Fruit fly (Drosophila melanogaster) whole organism, prepupa: ENCODE results near the gene CG18258.

ENCODE experiments used
- Blimp-1 ChIP-seq: fragments of 200-800 bp; sonication (Bioruptor generic); optimal IDR thresholded peaks from 3 replicates; lab custom pipeline; 2017; ENCODE audit warnings: missing biosample characterization, missing genetic modification characterization, mild to moderate bottlenecking, moderate library complexity, missing genetic modification reagents
- CG10669 ChIP-seq: fragments of 200-800 bp; sonication (Bioruptor generic); optimal IDR thresholded peaks from 3 replicates; lab custom pipeline; 2018; ENCODE audit warnings: missing biosample characterization, mild to moderate bottlenecking, missing genetic modification characterization, moderate library complexity
- CG34406 ChIP-seq: fragments of 200-800 bp; sonication (Bioruptor generic); optimal IDR thresholded peaks from 3 replicates; lab custom pipeline; 2016; ENCODE audit warnings: missing biosample characterization, missing genetic modification characterization
- CG3919 ChIP-seq: fragments of 200-800 bp; sonication (Bioruptor generic); optimal IDR thresholded peaks from 3 replicates; lab custom pipeline; 2016; ENCODE audit warnings: missing biosample characterization, missing genetic modification characterization
- CG7368 ChIP-seq: fragments of 200-800 bp; sonication (Bioruptor generic); optimal IDR thresholded peaks from 3 replicates; lab custom pipeline; 2016; ENCODE audit warnings: missing biosample characterization, missing genetic modification characterization
- Eip93F ChIP-seq: fragments of 200-800 bp; sonication (Bioruptor generic); optimal IDR thresholded peaks from 2 replicates; lab custom pipeline; 2016; ENCODE audit warnings: missing biosample characterization, mild to moderate bottlenecking, missing genetic modification characterization
- Sox14 ChIP-seq: fragments of 200-800 bp; sonication (Bioruptor generic); optimal IDR thresholded peaks from 3 replicates; lab custom pipeline; 2016; ENCODE audit warnings: missing biosample characterization, missing genetic modification characterization
- Sox15 ChIP-seq: fragments of 200-800 bp; sonication (Bioruptor generic); optimal IDR thresholded peaks from 3 replicates; lab custom pipeline; 2016; ENCODE audit warnings: missing biosample characterization, missing genetic modification characterization
- dac ChIP-seq: fragments of 200-800 bp; sonication (Bioruptor generic); optimal IDR thresholded peaks from 2 replicates; lab custom pipeline; 2017; ENCODE audit warnings: missing biosample characterization, mild to moderate bottlenecking, missing genetic modification characterization

- TF ChIP-seq Eip93F (GFP tag; lab: Kevin White, UChicago) (no peak), Sox15 (GFP tag; lab: Kevin White, UChicago) (no peak), CG34406 (GFP tag; lab: Kevin White, UChicago) (peak; percentile 61), dac (peak; percentile 51), Sox14 (no peak), Blimp-1 (GFP tag; lab: Kevin White, UChicago) (peak; percentile 4), CG3919 (GFP tag; lab: Kevin White, UChicago) (peak; percentile 59), CG10669 (peak; percentile 65), CG7368 (GFP tag; lab: Kevin White, UChicago) (peak; percentile 25)
Observed at dm6 chrX:17170484-17170944, 41.6 kb upstream of the CG18258 start.
